Worm (Caenorhabditis elegans): ENCODE measurements around the gene F36A4.2.

The F36A4.2 gene

ce11 chrIV:4289267-4289666, 18.2 kb downstream of the F36A4.2 start, which contains the start of gene F15E6.5:
F15E6.5 (plus strand) TSS chrIV:4289567.
- TF ChIP-seq ztf-22 (GFP tag; optimal IDR thresholded peaks at IDR 0.05) (no peak), lsy-27 (tag; optimal IDR thresholded peaks at IDR 0.05; ENCODE audit: borderline replicate concordance, insufficient read depth) (no peak), egl-44 (GFP tag; IDR thresholded peaks at IDR 0.05) (no peak), F57C9.4 (tag; optimal IDR thresholded peaks at IDR 0.05) (no peak), aptf-3 (GFP tag; IDR thresholded peaks at IDR 0.05) (no peak), pbrm-1 (GFP tag; IDR thresholded peaks at IDR 0.05) (no peak), ztf-6 (GFP tag; IDR thresholded peaks at IDR 0.05) (no peak)

ce11 chrIV:4290472-4290871, 19.4 kb downstream of the F36A4.2 start, which contains the start of gene dct-7:
dct-7 (minus strand) TSS chrIV:4290572.
- TF ChIP-seq somi-1 (GFP tag; optimal IDR thresholded peaks at IDR 0.05) (no peak), mcd-1 (GFP tag; IDR thresholded peaks at IDR 0.05) (no peak), tbx-9 (tag; optimal IDR thresholded peaks at IDR 0.05; ENCODE audit: borderline replicate concordance) (no peak), dox-1 (GFP tag; IDR thresholded peaks at IDR 0.05) (no peak), lir-1 (GFP tag; conservative IDR thresholded peaks at IDR 0.05) (no peak), pha-4 (tag; optimal IDR thresholded peaks at IDR 0.05) (no peak), snpc-1.1 (tag; optimal IDR thresholded peaks at IDR 0.05; ENCODE audit: insufficient read depth) (no peak), nhr-120 (GFP tag; IDR thresholded peaks at IDR 0.05) (no peak), C06A6.2 (GFP tag; conservative IDR thresholded peaks at IDR 0.05) (no peak), F22D6.2 (tag; optimal IDR thresholded peaks at IDR 0.05) (no peak), tlf-1 (GFP tag; optimal IDR thresholded peaks at IDR 0.05) (no peak), lsy-27 (tag; optimal IDR thresholded peaks at IDR 0.05; ENCODE audit: borderline replicate concordance, insufficient read depth) (no peak), nhr-179 (tag; optimal IDR thresholded peaks at IDR 0.05) (no peak), him-1 (tag; optimal IDR thresholded peaks at IDR 0.05) (no peak), D2030.7 (GFP tag; IDR thresholded peaks at IDR 0.05) (no peak), F57A8.1 (GFP tag; optimal IDR thresholded peaks at IDR 0.05) (no peak)

DNA sequence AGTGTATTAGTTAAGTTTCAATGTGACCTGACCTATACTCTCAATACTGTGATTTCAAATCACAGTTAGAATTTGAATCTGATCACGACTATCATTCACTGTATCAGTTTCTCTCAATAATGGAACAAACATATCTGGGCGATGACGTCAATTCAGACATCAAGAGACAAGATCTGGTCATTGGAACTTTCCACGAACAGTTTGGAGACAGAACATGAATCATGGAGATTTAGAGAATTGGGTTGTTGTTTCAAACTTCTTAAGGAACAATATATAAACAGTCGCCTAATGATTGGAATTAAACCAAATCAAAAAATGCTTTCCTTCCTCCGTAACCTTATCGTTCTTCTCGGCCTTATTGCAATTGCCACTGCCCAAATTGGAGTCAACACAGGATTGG, 20.1 kb downstream of the F36A4.2 start, which contains the start of gene F15E6.4:
Gene F15E6.4 (plus strand): TSS at position 301 of the 400 bp plus-strand sequence.
- TF ChIP-seq ztf-3 (GFP tag; optimal IDR thresholded peaks at IDR 0.05) (no peak), egrh-3 (GFP tag; IDR thresholded peaks at IDR 0.05) (no peak), Y79H2A.3 (GFP tag; conservative IDR thresholded peaks at IDR 0.05) (no peak), fkh-3 (tag; optimal IDR thresholded peaks at IDR 0.05) (no peak), Y56A3A.18 (GFP tag; IDR thresholded peaks at IDR 0.05) (no peak), F23B12.7 (tag; optimal IDR thresholded peaks at IDR 0.05; ENCODE audit: insufficient read depth) (no peak), Y67H2A.10 (GFP tag; conservative IDR thresholded peaks at IDR 0.05) (no peak), tbp1 (GFP tag; optimal IDR thresholded peaks at IDR 0.05) (no peak), ztf-18 (tag; optimal IDR thresholded peaks at IDR 0.05) (no peak), repo-1 (tag; optimal IDR thresholded peaks at IDR 0.05) (no peak), unc-62 (GFP tag; optimal IDR thresholded peaks at IDR 0.05) (no peak), ama-1 (optimal IDR thresholded peaks at IDR 0.05) (no peak), ama-1 (GFP tag; optimal IDR thresholded peaks at IDR 0.05) (no peak), ztf-6 (GFP tag; IDR thresholded peaks at IDR 0.05) (no peak), dpl-1 (GFP tag; optimal IDR thresholded peaks at IDR 0.05) (no peak)

ce11 chrIV:4292569-4292968, 21.5 kb downstream of the F36A4.2 start, which contains the start of gene F15E6.10:
F15E6.10 (plus strand) TSS chrIV:4292869.
- TF ChIP-seq nhr-90 (tag; optimal IDR thresholded peaks at IDR 0.05) (no peak), somi-1 (GFP tag; optimal IDR thresholded peaks at IDR 0.05) (no peak), repo-1 (tag; optimal IDR thresholded peaks at IDR 0.05) (no peak), lsl-1 (GFP tag; optimal IDR thresholded peaks at IDR 0.05) (no peak), chd-7 (tag; optimal IDR thresholded peaks at IDR 0.05) (no peak), die-1 (tag; optimal IDR thresholded peaks at IDR 0.05) (no peak), F33H1.4 (GFP tag; IDR thresholded peaks at IDR 0.05) (no peak), snpc-1.1 (tag; optimal IDR thresholded peaks at IDR 0.05; ENCODE audit: insufficient read depth) (no peak), sptf-2 (GFP tag; optimal IDR thresholded peaks at IDR 0.05) (no peak), ztf-6 (GFP tag; IDR thresholded peaks at IDR 0.05) (no peak), mxl-1 (tag; optimal IDR thresholded peaks at IDR 0.05) (no peak)
